Worm (Caenorhabditis elegans): ENCODE data around the gene C12D12.3.

DNA sequence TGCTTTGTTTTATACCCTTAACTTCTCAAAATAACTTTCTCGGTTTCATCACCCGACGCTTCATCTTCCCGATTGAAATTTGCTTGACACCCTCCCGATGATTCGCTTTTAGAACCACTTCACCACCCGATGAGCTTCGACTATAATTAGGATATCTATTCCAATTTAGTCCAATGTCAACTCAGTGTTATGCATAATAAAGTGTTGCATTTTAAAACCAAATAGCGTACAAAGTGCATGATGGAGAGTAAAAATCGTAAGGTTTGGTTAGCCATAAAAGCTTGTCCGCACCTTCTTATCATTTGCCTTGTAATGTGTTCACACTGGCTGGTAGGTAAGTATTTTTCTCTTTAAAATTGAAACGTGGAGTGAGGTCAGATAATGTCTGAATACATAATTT lies 9.9 kb downstream of the C12D12.3 start, which contains the start of gene C12D12.1:
- no peak for TF ChIP-seq ceh-30 (tag; optimal IDR thresholded peaks at IDR 0.05)
- no peak for TF ChIP-seq ama-1 (optimal IDR thresholded peaks at IDR 0.05)
- TF ChIP-seq elt-2 (tag; optimal IDR thresholded peaks at IDR 0.05), result no peak
- no peak for TF ChIP-seq madf-2 (tag; optimal IDR thresholded peaks at IDR 0.05)
- TF ChIP-seq fax-1 (tag; optimal IDR thresholded peaks at IDR 0.05), result no peak
- TF ChIP-seq K09A11.1 (tag; optimal IDR thresholded peaks at IDR 0.05; ENCODE audit: insufficient read depth), result no peak
- TF ChIP-seq dmd-4 (tag; optimal IDR thresholded peaks at IDR 0.05; ENCODE audit: borderline replicate concordance), result no peak
- no peak for TF ChIP-seq dve-1 (tag; optimal IDR thresholded peaks at IDR 0.05)
- TF ChIP-seq sox-2 (GFP tag; IDR thresholded peaks at IDR 0.05), result no peak
- no peak for TF ChIP-seq ceh-9 (tag; optimal IDR thresholded peaks at IDR 0.05)
